Fruit fly (Drosophila melanogaster) whole organism, pupa: ENCODE results near the gene Mdr65.

Experiments used
- CG10348 ChIP-seq: fragments of 200-800 bp; sonication (Bioruptor generic); IDR thresholded peaks from 2 replicates; pipeline ENCODE4 v1.3.6; 2022; ENCODE audit warnings: missing biosample characterization, missing genetic modification characterization
- CG12605 ChIP-seq: fragments of 200-800 bp; sonication (Bioruptor generic); IDR thresholded peaks from 2 replicates; pipeline ENCODE4 v1.3.6; 2022; ENCODE audit warnings: missing biosample characterization, missing genetic modification characterization
- CG15710 ChIP-seq: fragments of 200-800 bp; sonication (Bioruptor generic); optimal IDR thresholded peaks from 2 replicates; lab custom pipeline; 2018; ENCODE audit warnings: missing biosample characterization, mild to moderate bottlenecking, missing genetic modification characterization, moderate library complexity
- CG17806 ChIP-seq: fragments of 200-800 bp; sonication (Bioruptor generic); optimal IDR thresholded peaks from 2 replicates; lab custom pipeline; 2018; ENCODE audit warnings: missing biosample characterization, mild to moderate bottlenecking, missing genetic modification characterization, moderate library complexity
- CG32121 ChIP-seq: fragments of 200-800 bp; sonication (Bioruptor generic); IDR thresholded peaks from 2 replicates; pipeline ENCODE4 v1.3.6; 2022; ENCODE audit warnings: missing biosample characterization, missing genetic modification characterization
- CG34367 ChIP-seq: fragments of 200-800 bp; sonication (Bioruptor generic); optimal IDR thresholded peaks from 2 replicates; lab custom pipeline; 2018; ENCODE audit warnings: missing biosample characterization, mild to moderate bottlenecking, missing genetic modification characterization
- CG4496 ChIP-seq: fragments of 200-800 bp; sonication (Bioruptor generic); IDR thresholded peaks from 3 replicates; pipeline ENCODE4 v1.3.6; 2022; ENCODE audit warnings: missing biosample characterization, missing genetic modification characterization
- CG8159 ChIP-seq: fragments of 200-800 bp; sonication (Bioruptor generic); optimal IDR thresholded peaks from 3 replicates; lab custom pipeline; 2018; ENCODE audit warnings: missing biosample characterization, mild to moderate bottlenecking, missing genetic modification characterization, moderate library complexity
- CG8301 ChIP-seq: fragments of 200-800 bp; sonication (Bioruptor generic); optimal IDR thresholded peaks from 2 replicates; lab custom pipeline; 2018; ENCODE audit warnings: missing biosample characterization, mild to moderate bottlenecking, missing genetic modification characterization
- CG9948 ChIP-seq: fragments of 200-800 bp; sonication (Bioruptor generic); optimal IDR thresholded peaks from 2 replicates; lab custom pipeline; 2018; ENCODE audit warnings: missing biosample characterization, mild to moderate bottlenecking, missing genetic modification characterization, moderate library complexity
- D1 ChIP-seq: fragments of 200-800 bp; sonication (Bioruptor generic); optimal IDR thresholded peaks from 2 replicates; lab custom pipeline; 2018; ENCODE audit warnings: missing biosample characterization, mild to moderate bottlenecking, missing genetic modification characterization, moderate library complexity
- EcR ChIP-seq: fragments of 200-800 bp; sonication (Bioruptor generic); optimal IDR thresholded peaks from 3 replicates; lab custom pipeline; 2019; ENCODE audit warnings: missing biosample characterization, missing genetic modification characterization, mild to moderate bottlenecking, moderate library complexity, missing genetic modification reagents
- Pif1A ChIP-seq: fragments of 200-800 bp; sonication (Bioruptor generic); optimal IDR thresholded peaks from 3 replicates; lab custom pipeline; 2016; ENCODE audit warnings: missing biosample characterization, missing genetic modification characterization
- Snoo ChIP-seq: fragments of 200-800 bp; sonication (Bioruptor generic); optimal IDR thresholded peaks from 3 replicates; lab custom pipeline; 2017; ENCODE audit warnings: missing biosample characterization, mild to moderate bottlenecking, missing genetic modification characterization, inconsistent platforms
- fd96Ca ChIP-seq: fragments of 200-800 bp; sonication (Bioruptor generic); IDR thresholded peaks from 3 replicates; pipeline ENCODE4 v1.3.6; 2022; ENCODE audit warnings: missing biosample characterization, missing genetic modification characterization
- gl ChIP-seq: fragments of 200-800 bp; sonication (Bioruptor generic); optimal IDR thresholded peaks from 2 replicates; lab custom pipeline; 2018; ENCODE audit warnings: missing biosample characterization, mild to moderate bottlenecking, missing genetic modification characterization
- rn ChIP-seq: fragments of 200-800 bp; sonication (Bioruptor generic); IDR thresholded peaks from 2 replicates; pipeline ENCODE4 v1.3.6; 2022; ENCODE audit warnings: missing biosample characterization, missing genetic modification characterization

Mdr65 gene

dm6 chr3L:6215976-6216786 lies 29.4 kb downstream of the Mdr65 start:
- TF ChIP-seq D1 (tag; lab: Kevin White, UChicago): no peak
- no peak for TF ChIP-seq CG17806
- TF ChIP-seq rn (GFP tag; lab: Robert Waterston, UW): no peak
- no peak for TF ChIP-seq fd96Ca
- no peak for TF ChIP-seq CG8159
- TF ChIP-seq EcR (GFP tag; lab: Kevin White, UChicago): peak; percentile 52

- TF ChIP-seq CG17806 (no peak), CG12605 (no peak), CG4496 (GFP tag; lab: Robert Waterston, UW) (no peak), EcR (GFP tag; lab: Kevin White, UChicago) (no peak), gl (tag; lab: Kevin White, UChicago) (no peak), CG10348 (GFP tag; lab: Robert Waterston, UW) (no peak), Pif1A (GFP tag; lab: Kevin White, UChicago) (no peak), Snoo (tag; lab: Kevin White, UChicago) (no peak), CG34367 (no peak)
These were observed 45.4 kb downstream of the Mdr65 start, which contains the start of gene CG8219 for dm6 chr3L:6200173-6200572. Gene CG8219 (plus strand): TSS chr3L:6200473.

DNA sequence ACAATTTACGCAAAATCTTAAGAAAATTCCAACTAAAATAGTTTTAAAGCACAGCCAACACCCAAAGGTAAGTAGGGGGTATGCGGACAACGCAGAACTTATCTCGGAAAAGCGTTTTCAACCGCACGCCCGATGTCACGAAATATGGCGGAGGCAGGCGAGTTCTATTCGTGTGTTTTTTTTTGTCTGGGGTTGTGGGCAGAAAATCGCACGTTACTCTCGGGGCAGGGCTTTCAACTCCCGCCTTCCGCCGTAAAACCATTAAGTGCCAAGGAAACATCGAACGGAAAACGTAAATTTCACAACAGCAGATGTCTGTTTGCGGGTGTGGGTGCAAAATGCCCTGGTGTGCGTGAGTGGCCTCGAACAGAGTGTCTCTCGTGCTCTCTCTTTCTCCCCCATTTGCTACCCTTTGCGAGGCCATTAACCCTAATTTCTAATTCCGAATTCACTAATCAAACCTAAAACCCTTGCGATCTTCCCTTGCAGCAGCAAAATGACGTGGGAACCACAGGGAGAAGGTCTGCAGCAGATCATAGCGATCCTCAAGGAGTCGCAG lies 51.9 kb downstream of the Mdr65 start:
- TF ChIP-seq CG4496 (GFP tag; lab: Robert Waterston, UW) (0 out of 3 replicates have a peak, but pooled peaks have one; percentile 4), EcR (GFP tag; lab: Kevin White, UChicago) (peak; percentile 96), CG12605 (no peak)

DNA sequence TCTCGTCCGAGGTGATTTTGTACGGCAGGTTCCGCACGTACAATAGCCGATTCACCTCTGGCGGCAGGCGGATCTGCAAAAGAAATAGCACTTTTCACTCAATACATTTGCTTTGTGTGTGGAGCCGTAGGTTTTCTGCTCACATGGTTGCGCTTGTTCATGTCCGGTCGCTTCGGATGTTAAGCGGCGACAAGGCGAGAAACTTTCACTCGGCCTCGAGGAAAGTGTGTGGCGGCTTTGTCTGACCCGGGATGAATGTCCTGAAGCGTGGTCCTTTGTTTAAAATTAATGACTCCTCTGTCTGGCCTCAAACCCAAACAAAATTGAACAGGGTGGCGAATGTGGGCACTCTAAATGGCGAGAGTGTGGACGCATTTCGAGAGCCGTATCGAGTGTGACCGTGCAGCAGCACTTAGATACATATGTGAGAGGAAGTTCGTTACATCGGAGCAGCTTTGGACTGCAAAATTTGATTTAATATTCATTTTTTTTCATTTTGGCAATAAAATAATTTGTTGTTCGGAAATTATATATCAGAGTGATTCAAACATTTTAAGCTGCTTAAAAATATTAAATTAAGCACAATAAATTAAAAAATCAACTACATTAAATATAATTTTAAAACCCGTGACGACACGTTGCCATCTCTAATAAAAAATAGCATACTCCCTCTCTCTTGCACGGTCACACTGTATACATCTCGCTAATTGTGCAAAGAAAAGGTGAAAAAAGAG lies 52.6 kb downstream of the Mdr65 start, which contains the start of the genes Sf3b6 and Tnpo:
TSS of gene Sf3b6 (minus strand) at position 358 of the 734 bp plus-strand sequence.
TSS of gene Tnpo (plus strand) at position 659 of the 734 bp plus-strand sequence.
- peak; percentile 60; the same call in 2 of the 3 replicates for TF ChIP-seq CG4496 (GFP tag; lab: Robert Waterston, UW)
- TF ChIP-seq CG10348 (GFP tag; lab: Robert Waterston, UW): 0 out of 2 replicates have a peak, but pooled peaks have one; percentile 19
- no peak for TF ChIP-seq CG12605
- peak; percentile 52 for TF ChIP-seq CG17806
- TF ChIP-seq CG8301: no peak
- peak; percentile 83 for TF ChIP-seq CG15710 (tag; lab: Kevin White, UChicago)
- no peak for TF ChIP-seq gl (tag; lab: Kevin White, UChicago)
- TF ChIP-seq fd96Ca: peak; percentile 54; the same call in 2 of the 3 replicates
- TF ChIP-seq CG9948 (tag; lab: Kevin White, UChicago): peak; percentile 73
- peak; percentile 58; the same call in 1 of the 2 replicates for TF ChIP-seq CG32121
- TF ChIP-seq CG34367: peak; percentile 57
- peak; percentile 64 for TF ChIP-seq rn (GFP tag; lab: Robert Waterston, UW)
- TF ChIP-seq D1 (tag; lab: Kevin White, UChicago): no peak
- TF ChIP-seq EcR (GFP tag; lab: Kevin White, UChicago): peak; percentile 81
- TF ChIP-seq Snoo (tag; lab: Kevin White, UChicago): peak; percentile 76
